Fruit fly (Drosophila melanogaster) whole organism, embryonic: ENCODE results near the gene CG5853.

ENCODE experiments used
- Bgb ChIP-seq: fragments of 200-800 bp; sonication (Bioruptor generic); IDR thresholded peaks from 2 replicates; pipeline ENCODE4 v1.3.6; 2022; ENCODE audit warnings: missing biosample characterization, missing genetic modification characterization; ENCODE audit not compliant: partially characterized antibody
- CG1024 ChIP-seq: fragments of 200-800 bp; sonication (Bioruptor generic); IDR thresholded peaks from 2 replicates; pipeline ENCODE4 v1.3.6; 2022; ENCODE audit warnings: missing biosample characterization, missing genetic modification characterization
- CG11085 ChIP-seq: fragments of 200-800 bp; sonication (Bioruptor generic); IDR thresholded peaks from 2 replicates; pipeline ENCODE4 v1.3.6; 2022; ENCODE audit warnings: missing biosample characterization, missing genetic modification characterization
- CG12071 ChIP-seq: fragments of 200-800 bp; sonication (Bioruptor generic); optimal IDR thresholded peaks from 3 replicates; lab custom pipeline; 2018; ENCODE audit warnings: missing biosample characterization, mild to moderate bottlenecking, missing genetic modification characterization
- CG13287 ChIP-seq: fragments of 200-800 bp; sonication (Bioruptor generic); IDR thresholded peaks from 2 replicates; pipeline ENCODE4 v1.3.6; 2022; ENCODE audit warnings: missing biosample characterization, missing genetic modification characterization; ENCODE audit not compliant: partially characterized antibody
- CG15269 ChIP-seq: fragments of 200-800 bp; sonication (Bioruptor generic); optimal IDR thresholded peaks from 2 replicates; lab custom pipeline; 2018; ENCODE audit warnings: missing biosample characterization, mild to moderate bottlenecking, missing genetic modification characterization, moderate library complexity
- CG15514 ChIP-seq: fragments of 200-800 bp; sonication (Bioruptor generic); optimal IDR thresholded peaks from 3 replicates; lab custom pipeline; 2017; ENCODE audit warnings: missing biosample characterization, missing genetic modification characterization, mild to moderate bottlenecking, moderate library complexity, missing genetic modification reagents
- CG1647 ChIP-seq: fragments of 200-800 bp; sonication (Bioruptor generic); optimal IDR thresholded peaks from 3 replicates; lab custom pipeline; 2016; ENCODE audit warnings: missing biosample characterization, missing genetic modification characterization
- CG17568 ChIP-seq: fragments of 200-800 bp; sonication (Bioruptor generic); optimal IDR thresholded peaks from 2 replicates; lab custom pipeline; 2018; ENCODE audit warnings: missing biosample characterization, mild to moderate bottlenecking, missing genetic modification characterization, moderate library complexity
- CG1792 ChIP-seq: fragments of 200-800 bp; sonication (Bioruptor generic); optimal IDR thresholded peaks from 2 replicates; lab custom pipeline; 2016; ENCODE audit warnings: missing biosample characterization, missing genetic modification characterization
- CG18476 ChIP-seq: fragments of 200-800 bp; sonication (Bioruptor generic); optimal IDR thresholded peaks from 2 replicates; lab custom pipeline; 2016; ENCODE audit warnings: missing biosample characterization, mild to moderate bottlenecking, missing genetic modification characterization
- CG31441 ChIP-seq: fragments of 200-800 bp; sonication (Bioruptor generic); IDR thresholded peaks from 2 replicates; pipeline ENCODE4 v1.3.6; 2022; ENCODE audit warnings: missing biosample characterization, missing genetic modification characterization
- CG3281 ChIP-seq: fragments of 200-800 bp; sonication (Bioruptor generic); optimal IDR thresholded peaks from 3 replicates; lab custom pipeline; 2017; ENCODE audit warnings: missing biosample characterization, mild to moderate bottlenecking, missing genetic modification characterization
- CG4424 ChIP-seq: fragments of 200-800 bp; sonication (Bioruptor generic); optimal IDR thresholded peaks from 3 replicates; lab custom pipeline; 2016; ENCODE audit warnings: missing biosample characterization, missing genetic modification characterization
- CG4854 ChIP-seq: fragments of 200-800 bp; sonication (Bioruptor generic); optimal IDR thresholded peaks from 2 replicates; lab custom pipeline; 2016; ENCODE audit warnings: missing biosample characterization, missing genetic modification characterization, inconsistent platforms
- CG6791 ChIP-seq: fragments of 200-800 bp; sonication (Bioruptor generic); IDR thresholded peaks from 3 replicates; pipeline ENCODE4 v1.3.6; 2022; ENCODE audit warnings: missing biosample characterization, missing genetic modification characterization; ENCODE audit not compliant: partially characterized antibody
- CG7271 ChIP-seq: fragments of 200-800 bp; sonication (Bioruptor generic); optimal IDR thresholded peaks from 2 replicates; lab custom pipeline; 2018; ENCODE audit warnings: missing biosample characterization, mild to moderate bottlenecking, missing genetic modification characterization, moderate library complexity
- Drgx ChIP-seq: fragments of 200-800 bp; sonication (Bioruptor generic); IDR thresholded peaks from 2 replicates; pipeline ENCODE4 v1.3.6; 2022; ENCODE audit warnings: missing biosample characterization, missing genetic modification characterization
- E2f2 ChIP-seq: fragments of 200-800 bp; sonication (Bioruptor generic); IDR thresholded peaks from 2 replicates; pipeline ENCODE4 v1.3.6; 2022; ENCODE audit warnings: missing biosample characterization, missing genetic modification characterization
- Ets65A ChIP-seq: fragments of 200-800 bp; sonication (Bioruptor generic); peaks from one replicate; lab custom pipeline; 2016; ENCODE audit warnings: missing biosample characterization, missing genetic modification characterization
- HHEX ChIP-seq: fragments of 200-800 bp; sonication (Bioruptor generic); optimal IDR thresholded peaks from 3 replicates; lab custom pipeline; 2017; ENCODE audit warnings: missing biosample characterization, mild to moderate bottlenecking, missing genetic modification characterization, missing genetic modification reagents
- Hand ChIP-seq: fragments of 200-800 bp; sonication (Bioruptor generic); optimal IDR thresholded peaks from 2 replicates; lab custom pipeline; 2017; ENCODE audit warnings: mild to moderate bottlenecking, missing biosample characterization, missing genetic modification reagents, missing genetic modification characterization
- Hr51 ChIP-seq, 2 experiments: fragments of 200-800 bp; sonication (Bioruptor generic); optimal IDR thresholded peaks; 2 replicates in 1 of 2; 3 replicates in 1 of 2; lab custom pipeline; 2016 to 2018; ENCODE audit warnings: missing biosample characterization in 2 of 2, missing genetic modification characterization in 2 of 2, mild to moderate bottlenecking in 1 of 2, moderate library complexity in 1 of 2
- Hr78 ChIP-seq, 2 experiments: fragments of 200-800 bp in 1 of 2; fragments of >200 bp in 1 of 2; sonication (Bioruptor generic) in 1 of 2; optimal IDR thresholded peaks; 2 replicates each; lab custom pipeline; 2017 to 2019; ENCODE audit warnings: missing biosample characterization in 2 of 2, missing genetic modification characterization in 2 of 2, mild to moderate bottlenecking in 1 of 2, moderate library complexity in 1 of 2
- Lhr ChIP-seq: fragments of 200-800 bp; sonication (Bioruptor generic); optimal IDR thresholded peaks from 3 replicates; lab custom pipeline; 2017; ENCODE audit warnings: mild to moderate bottlenecking, missing biosample characterization, missing genetic modification reagents, missing genetic modification characterization
- Neu2 ChIP-seq: fragments of 200-800 bp; sonication (Bioruptor generic); optimal IDR thresholded peaks from 3 replicates; lab custom pipeline; 2016; ENCODE audit warnings: missing biosample characterization, missing genetic modification characterization, borderline replicate concordance
- Oaz ChIP-seq: fragments of 200-800 bp; sonication (Bioruptor generic); IDR thresholded peaks from 2 replicates; pipeline ENCODE4 v1.3.6; 2022; ENCODE audit warnings: missing biosample characterization, missing genetic modification characterization
- Spps ChIP-seq: fragments of 200-800 bp; sonication (Bioruptor generic); optimal IDR thresholded peaks from 2 replicates; lab custom pipeline; 2018; ENCODE audit warnings: missing biosample characterization, mild to moderate bottlenecking, missing genetic modification characterization
- bbx ChIP-seq: fragments of 200-800 bp; sonication (Bioruptor generic); IDR thresholded peaks from 2 replicates; pipeline ENCODE4 v1.3.6; 2022; ENCODE audit warnings: missing biosample characterization, missing genetic modification characterization; ENCODE audit not compliant: partially characterized antibody
- bcd ChIP-seq: fragments of 200-800 bp; sonication (Bioruptor generic); optimal IDR thresholded peaks from 2 replicates; lab custom pipeline; 2017; ENCODE audit warnings: missing biosample characterization, mild to moderate bottlenecking, missing genetic modification characterization
- cwo ChIP-seq: fragments of 200-800 bp; sonication (Bioruptor generic); optimal IDR thresholded peaks from 3 replicates; lab custom pipeline; 2017; ENCODE audit warnings: missing biosample characterization, missing genetic modification characterization, mild to moderate bottlenecking, moderate library complexity, missing genetic modification reagents
- dimm ChIP-seq: fragments of 200-800 bp; sonication (Bioruptor generic); IDR thresholded peaks from 2 replicates; pipeline ENCODE4 v1.3.6; 2022; ENCODE audit warnings: missing biosample characterization, missing genetic modification characterization
- esg ChIP-seq: fragments of 200-800 bp; sonication (Bioruptor generic); conservative IDR thresholded peaks from 2 replicates; pipeline ENCODE4 v1.3.6; 2022; ENCODE audit warnings: missing biosample characterization, missing genetic modification characterization
- fu2 ChIP-seq: fragments of 200-800 bp; sonication (Bioruptor generic); optimal IDR thresholded peaks from 2 replicates; lab custom pipeline; 2016; ENCODE audit warnings: missing biosample characterization, missing genetic modification characterization
- grau ChIP-seq: fragments of 200-800 bp; optimal IDR thresholded peaks from 3 replicates; lab custom pipeline; 2019; ENCODE audit warnings: missing biosample characterization, mild to moderate bottlenecking, missing genetic modification characterization, moderate library complexity
- gsb ChIP-seq: fragments of 200-800 bp; sonication (Bioruptor generic); IDR thresholded peaks from 2 replicates; pipeline ENCODE4 v1.3.6; 2022; ENCODE audit warnings: missing biosample characterization, missing genetic modification characterization
- her ChIP-seq: fragments of 200-800 bp; sonication (Bioruptor generic); optimal IDR thresholded peaks from 2 replicates; lab custom pipeline; 2016; ENCODE audit warnings: missing biosample characterization, missing genetic modification characterization
- insv ChIP-seq, 2 experiments: fragments of 200-800 bp; sonication (Bioruptor generic); optimal IDR thresholded peaks; 3 replicates each; lab custom pipeline; 2016 to 2018; ENCODE audit warnings: missing biosample characterization in 2 of 2, missing genetic modification characterization in 2 of 2
- kah ChIP-seq: fragments of 200-800 bp; sonication (Bioruptor generic); optimal IDR thresholded peaks from 2 replicates; lab custom pipeline; 2018; ENCODE audit warnings: missing biosample characterization, mild to moderate bottlenecking, missing genetic modification characterization
- lbe ChIP-seq: fragments of 200-800 bp; sonication (Bioruptor generic); optimal IDR thresholded peaks from 2 replicates; lab custom pipeline; 2016; ENCODE audit warnings: missing biosample characterization, mild to moderate bottlenecking, missing genetic modification characterization
- nerfin-1 ChIP-seq: fragments of 200-800 bp; sonication (Bioruptor generic); optimal IDR thresholded peaks from 3 replicates; lab custom pipeline; 2019; ENCODE audit warnings: missing biosample characterization, mild to moderate bottlenecking, missing genetic modification characterization, moderate library complexity
- nmo ChIP-seq: fragments of 200-800 bp; sonication (Bioruptor generic); optimal IDR thresholded peaks from 2 replicates; lab custom pipeline; 2018; ENCODE audit warnings: missing biosample characterization, mild to moderate bottlenecking, missing genetic modification characterization, moderate library complexity
- nom ChIP-seq: fragments of 200-800 bp; sonication (Bioruptor generic); optimal IDR thresholded peaks from 2 replicates; lab custom pipeline; 2017; ENCODE audit warnings: missing biosample characterization, missing genetic modification characterization, mild to moderate bottlenecking, moderate library complexity, missing genetic modification reagents
- pnt ChIP-seq: fragments of 200-800 bp; sonication (Bioruptor generic); optimal IDR thresholded peaks from 3 replicates; lab custom pipeline; 2016; ENCODE audit warnings: missing biosample characterization, missing genetic modification characterization
- sqz ChIP-seq: fragments of 200-800 bp; sonication (Bioruptor generic); optimal IDR thresholded peaks from 3 replicates; lab custom pipeline; 2018; ENCODE audit warnings: missing biosample characterization, mild to moderate bottlenecking, missing genetic modification characterization
- stc ChIP-seq: fragments of 200-800 bp; sonication (Bioruptor generic); IDR thresholded peaks from 2 replicates; pipeline ENCODE4 v1.3.6; 2022; ENCODE audit warnings: missing biosample characterization, missing genetic modification characterization
- trh ChIP-seq: fragments of 200-800 bp; sonication (Bioruptor generic); optimal IDR thresholded peaks from 2 replicates; lab custom pipeline; 2016; ENCODE audit warnings: missing biosample characterization, missing genetic modification characterization
- yki ChIP-seq: fragments of >200 bp; optimal IDR thresholded peaks from 3 replicates; lab custom pipeline; 2018
- zf30C ChIP-seq: fragments of 200-800 bp; sonication (Bioruptor generic); optimal IDR thresholded peaks from 3 replicates; lab custom pipeline; 2018; ENCODE audit warnings: missing biosample characterization, mild to moderate bottlenecking, missing genetic modification characterization

CG5853 gene

dm6 chr2L:9954119-9954518 is 6.7 kb upstream of the CG5853 start, which contains the start of the genes CG13126 and CG4709 (continued):
- peak; percentile 64 for TF ChIP-seq CG4854 (GFP tag; lab: Kevin White, UChicago)
- peak; percentile 85 for TF ChIP-seq CG17568 (GFP tag; lab: Kevin White, UChicago)
- TF ChIP-seq CG3281 (GFP tag; lab: Kevin White, UChicago): peak; percentile 92
- TF ChIP-seq CG1024: peak; percentile 66; the same call in 1 of the 2 replicates
- TF ChIP-seq Drgx: peak; percentile 91
- TF ChIP-seq bcd (GFP tag; lab: Kevin White, UChicago): peak; percentile 93
- TF ChIP-seq CG1792 (GFP tag; lab: Kevin White, UChicago): peak; percentile 36
- TF ChIP-seq esg (GFP tag; lab: Robert Waterston, UW): peak; percentile 88
- peak; percentile 68 for TF ChIP-seq gsb (GFP tag; lab: Robert Waterston, UW)
- peak; percentile 95 for TF ChIP-seq Spps
- peak; percentile 93 for TF ChIP-seq grau (tag; lab: Kevin White, UChicago)
- TF ChIP-seq Bgb (GFP tag; lab: Robert Waterston, UW): no peak
- peak; percentile 29 for TF ChIP-seq CG12071 (GFP tag; lab: Kevin White, UChicago)
- TF ChIP-seq lbe (GFP tag; lab: Kevin White, UChicago): peak; percentile 89
- TF ChIP-seq nom (GFP tag; lab: Kevin White, UChicago): peak; percentile 85
- peak; percentile 76 for TF ChIP-seq E2f2 (GFP tag; lab: Robert Waterston, UW)
- no peak for TF ChIP-seq her (GFP tag; lab: Kevin White, UChicago)
- TF ChIP-seq kah (GFP tag; lab: Kevin White, UChicago): peak; percentile 77
- TF ChIP-seq CG31441 (GFP tag; lab: Robert Waterston, UW): peak; percentile 99
- 0 out of 2 replicates have a peak, but pooled peaks have one; percentile 18 for TF ChIP-seq bbx (GFP tag; lab: Robert Waterston, UW)
- TF ChIP-seq Hr78 (GFP tag; optimal IDR thresholded peaks at IDR 0.05; lab: Kevin White, UChicago): peak in 1 of 2 experiments; percentile 83
- peak; percentile 51 to 91 for TF ChIP-seq Hr51 (GFP tag; optimal IDR thresholded peaks at IDR 0.05; lab: Kevin White, UChicago)
- peak; percentile 92 for TF ChIP-seq HHEX
- TF ChIP-seq insv (GFP tag; optimal IDR thresholded peaks at IDR 0.05; lab: Kevin White, UChicago): peak in 1 of 2 experiments; percentile 45
- TF ChIP-seq yki (lab: Kevin White, UChicago): no peak
- TF ChIP-seq CG7271 (tag; lab: Kevin White, UChicago): peak; percentile 93
- peak; percentile 81 for TF ChIP-seq CG18476
- TF ChIP-seq CG15269: peak; percentile 91
- peak; percentile 79 for TF ChIP-seq Lhr
- peak; percentile 33 for TF ChIP-seq pnt (GFP tag; lab: Kevin White, UChicago)
- peak; percentile 86 for TF ChIP-seq CG15514 (GFP tag; lab: Kevin White, UChicago)
- TF ChIP-seq sqz (GFP tag; lab: Kevin White, UChicago): peak; percentile 84
- TF ChIP-seq nmo (GFP tag; lab: Kevin White, UChicago): peak; percentile 97
- TF ChIP-seq cwo: peak; percentile 88
- peak; percentile 69 for TF ChIP-seq Hand (GFP tag; lab: Kevin White, UChicago)
- peak; percentile 45; the same call in 1 of the 2 replicates for TF ChIP-seq dimm (GFP tag; lab: Robert Waterston, UW)
- no peak; the same call in 1 of the 2 replicates for TF ChIP-seq CG13287 (GFP tag; lab: Robert Waterston, UW)
- TF ChIP-seq zf30C (GFP tag; lab: Kevin White, UChicago): no peak
- TF ChIP-seq trh (GFP tag; lab: Kevin White, UChicago): peak; percentile 46
- peak; percentile 77 for TF ChIP-seq CG11085
- TF ChIP-seq nerfin-1 (tag; lab: Kevin White, UChicago): peak; percentile 92
- peak; percentile 90 for TF ChIP-seq Ets65A (GFP tag; lab: Kevin White, UChicago)
- TF ChIP-seq fu2 (GFP tag; lab: Kevin White, UChicago): peak; percentile 5
- peak; percentile 93 for TF ChIP-seq stc (GFP tag; lab: Robert Waterston, UW)
- TF ChIP-seq CG6791 (GFP tag; lab: Robert Waterston, UW): no peak
- peak; percentile 94 for TF ChIP-seq CG4424 (GFP tag; lab: Kevin White, UChicago)
- peak; percentile 59 for TF ChIP-seq CG1647 (GFP tag; lab: Kevin White, UChicago)
- no peak for TF ChIP-seq Neu2 (GFP tag; lab: Kevin White, UChicago)
- peak; percentile 73 for TF ChIP-seq Oaz (GFP tag; lab: Robert Waterston, UW)
